Worm (Caenorhabditis elegans): ENCODE measurements around the gene R07E4.5.

DNA sequence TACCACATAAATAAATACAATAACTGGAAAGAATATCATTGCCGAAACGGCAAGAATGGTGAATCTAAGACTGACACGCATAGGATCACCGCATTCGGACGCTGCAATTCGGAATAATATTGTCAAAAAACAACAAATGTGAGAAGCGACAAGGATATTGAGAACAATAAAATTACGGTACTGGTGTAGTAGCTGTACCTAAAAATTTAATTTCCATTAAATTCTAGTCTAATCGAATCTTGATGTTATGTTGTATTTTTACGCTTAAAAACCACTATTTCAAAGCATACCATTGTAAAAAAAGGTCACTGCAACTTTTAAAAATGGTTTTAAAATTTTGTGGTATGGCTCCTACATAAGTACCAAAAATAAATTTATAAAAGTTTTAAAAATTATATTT lies 4.2 kb downstream of the R07E4.5 start, which contains the start of gene mig-23:
- TF ChIP-seq nhr-76 (tag; optimal IDR thresholded peaks at IDR 0.05) (no peak), unc-62 (GFP tag; optimal IDR thresholded peaks at IDR 0.05) (no peak), snpc-4 (tag; optimal IDR thresholded peaks at IDR 0.05) (no peak), lin-39 (tag; optimal IDR thresholded peaks at IDR 0.05) (no peak)
